Worm (Caenorhabditis elegans) whole organism, midembryonic: ENCODE results near the gene ced-6.

Experiments
- flt-1 ChIP-seq: fragments of 200-800 bp; sonication (Bioruptor generic); IDR thresholded peaks from 2 replicates; pipeline ENCODE4 v1.3.6; 2022; ENCODE audit warnings: missing genetic modification characterization, missing compliant biosample characterization
- klf-2 ChIP-seq: fragments of 200-800 bp; sonication (Bioruptor generic); conservative IDR thresholded peaks from 2 replicates; pipeline ENCODE4 v1.3.6; 2022; ENCODE audit warnings: missing genetic modification reagents, missing genetic modification characterization, missing compliant biosample characterization
- med-1 ChIP-seq: sonication (generic microtip); optimal IDR thresholded peaks from 2 replicates; lab custom pipeline; 2017; ENCODE audit warnings: missing genetic modification characterization, mild to moderate bottlenecking, missing compliant biosample characterization, antibody characterized with exemption, missing genetic modification reagents; ENCODE audit not compliant: insufficient read depth
- ref-1 ChIP-seq: fragments of 200-800 bp; sonication (Bioruptor generic); conservative IDR thresholded peaks from 2 replicates; pipeline ENCODE4 v1.3.6; 2022; ENCODE audit warnings: missing genetic modification reagents, missing genetic modification characterization, missing compliant biosample characterization
- tab-1 ChIP-seq: fragments of 200-800 bp; sonication (Bioruptor generic); IDR thresholded peaks from 2 replicates; pipeline ENCODE4 v1.3.6; 2022; ENCODE audit warnings: missing genetic modification characterization, missing compliant biosample characterization
- ztf-23 ChIP-seq: fragments of 200-800 bp; sonication (Bioruptor generic); IDR thresholded peaks from 2 replicates; pipeline ENCODE4 v1.3.6; 2022; ENCODE audit warnings: missing genetic modification reagents, missing genetic modification characterization, missing compliant biosample characterization

ce11 chrIII:5610276-5610675 is 14.7 kb downstream of the ced-6 start, which contains the start of gene C05D2.8:
- TF ChIP-seq ref-1 (GFP tag; lab: Robert Waterston, UW) (no peak), flt-1 (GFP tag; lab: Robert Waterston, UW) (no peak), med-1 (GFP tag; lab: Kevin White, UChicago) (no peak), klf-2 (GFP tag; lab: Robert Waterston, UW) (no peak), ztf-23 (GFP tag; lab: Robert Waterston, UW) (no peak), tab-1 (GFP tag; lab: Robert Waterston, UW) (no peak)
